Worm (Caenorhabditis elegans) whole organism, L4 larva: Measurements from ENCODE around the gene ins-4.

Experiments
- D1046.2 ChIP-seq: fragments of 200-800 bp; sonication (Bioruptor generic); IDR thresholded peaks from 2 replicates; pipeline ENCODE4 v1.3.6; 2022; ENCODE audit warnings: missing genetic modification characterization, missing compliant biosample characterization
- F10B5.3 ChIP-seq: sonication (generic microtip); optimal IDR thresholded peaks from 2 replicates; lab custom pipeline; 2016; ENCODE audit warnings: mild to moderate bottlenecking, missing genetic modification characterization, missing compliant biosample characterization
- F49E8.2 ChIP-seq: sonication (generic microtip); optimal IDR thresholded peaks from 2 replicates; lab custom pipeline; 2016; ENCODE audit warnings: missing compliant biosample characterization, mild to moderate bottlenecking, missing genetic modification characterization, borderline replicate concordance
- R02D3.7 ChIP-seq: fragments of 150-350 bp; sonication (generic microtip); optimal IDR thresholded peaks from 3 replicates; lab custom pipeline; 2014; ENCODE audit warnings: missing biosample characterization, missing genetic modification characterization
- Y48G9A.11 ChIP-seq: fragments of 200-800 bp; sonication (Bioruptor generic); IDR thresholded peaks from 2 replicates; pipeline ENCODE4 v1.3.6; 2022; ENCODE audit warnings: missing genetic modification reagents, missing genetic modification characterization, missing compliant biosample characterization
- Y75B8A.6 ChIP-seq: fragments of 200-800 bp; sonication (Bioruptor generic); IDR thresholded peaks from 2 replicates; pipeline ENCODE4 v1.3.6; 2022; ENCODE audit warnings: missing genetic modification reagents, missing genetic modification characterization, missing compliant biosample characterization
- aha-1 ChIP-seq: fragments of 150-350 bp; peaks from one replicate; lab custom pipeline; 2014; ENCODE audit warnings: missing biosample characterization, missing genetic modification characterization
- aly-2 ChIP-seq: sonication (generic microtip); optimal IDR thresholded peaks from 2 replicates; lab custom pipeline; 2018; ENCODE audit warnings: missing biosample characterization, missing genetic modification characterization
- ama-1 ChIP-seq: fragments of 150-350 bp; optimal IDR thresholded peaks from 2 replicates; lab custom pipeline; 2014; ENCODE audit warnings: inconsistent platforms, mixed read lengths
- ceh-20 ChIP-seq: fragments of 200-800 bp; sonication (Bioruptor generic); IDR thresholded peaks from 2 replicates; pipeline ENCODE4 v1.3.6; 2022; ENCODE audit warnings: missing genetic modification reagents, missing genetic modification characterization, missing compliant biosample characterization
- ceh-32 ChIP-seq: sonication (generic microtip); optimal IDR thresholded peaks from 2 replicates; lab custom pipeline; 2016; ENCODE audit warnings: mild to moderate bottlenecking, missing genetic modification characterization, missing compliant biosample characterization; ENCODE audit not compliant: poor library complexity
- ceh-44 ChIP-seq: fragments of 200-800 bp; sonication (Bioruptor generic); IDR thresholded peaks from 2 replicates; pipeline ENCODE4 v1.3.6; 2022; ENCODE audit warnings: missing genetic modification reagents, missing genetic modification characterization, missing compliant biosample characterization
- cey-2 ChIP-seq: sonication (generic microtip); optimal IDR thresholded peaks from 3 replicates; lab custom pipeline; 2017; ENCODE audit warnings: missing genetic modification characterization, mild to moderate bottlenecking, missing compliant biosample characterization, antibody characterized with exemption, borderline replicate concordance; ENCODE audit not compliant: insufficient read depth
- ctbp-1 ChIP-seq: fragments of 200-800 bp; sonication (Bioruptor generic); IDR thresholded peaks from 2 replicates; pipeline ENCODE4 v1.3.6; 2022; ENCODE audit warnings: missing genetic modification reagents, missing genetic modification characterization, missing compliant biosample characterization
- daf-12 ChIP-seq: fragments of 150-350 bp; optimal IDR thresholded peaks from 2 replicates; lab custom pipeline; 2014; ENCODE audit warnings: missing biosample characterization, missing genetic modification reagents, missing genetic modification characterization
- daf-16 ChIP-seq, 3 experiments: sonication (generic microtip); optimal IDR thresholded peaks; 2 replicates each; lab custom pipeline; 2016 to 2017; ENCODE audit warnings: missing genetic modification characterization in 3 of 3, missing genetic modification reagents in 3 of 3, mild to moderate bottlenecking in 2 of 3, missing compliant biosample characterization in 2 of 3, missing biosample characterization in 1 of 3, moderate library complexity in 1 of 3
- daf-8 ChIP-seq: fragments of 200-800 bp; sonication (Bioruptor generic); IDR thresholded peaks from 2 replicates; pipeline ENCODE4 v1.3.6; 2022; ENCODE audit warnings: missing genetic modification characterization, missing compliant biosample characterization
- dve-1 ChIP-seq: sonication (generic microtip); optimal IDR thresholded peaks from 2 replicates; lab custom pipeline; 2017; ENCODE audit warnings: antibody characterized with exemption, mild to moderate bottlenecking, missing genetic modification characterization, missing compliant biosample characterization; ENCODE audit not compliant: insufficient read depth
- hlh-30 ChIP-seq: sonication (generic microtip); optimal IDR thresholded peaks from 2 replicates; lab custom pipeline; 2017; ENCODE audit warnings: antibody characterized with exemption, mild to moderate bottlenecking, missing genetic modification characterization, missing compliant biosample characterization; ENCODE audit not compliant: insufficient read depth
- hmg-1.1 ChIP-seq: fragments of 200-800 bp; sonication (Bioruptor generic); IDR thresholded peaks from 2 replicates; pipeline ENCODE4 v1.3.6; 2022; ENCODE audit warnings: missing genetic modification reagents, missing genetic modification characterization, missing compliant biosample characterization
- lin-13 ChIP-seq: fragments of 150-350 bp; optimal IDR thresholded peaks from 2 replicates; lab custom pipeline; 2014; ENCODE audit warnings: missing biosample characterization, missing genetic modification reagents, missing genetic modification characterization
- lin-39 ChIP-seq: fragments of 150-350 bp; optimal IDR thresholded peaks from 2 replicates; lab custom pipeline; 2014; ENCODE audit warnings: missing biosample characterization, missing genetic modification reagents, missing genetic modification characterization
- lsy-2 ChIP-seq, 2 experiments: fragments of 150-350 bp in 1 of 2; sonication (generic microtip) in 1 of 2; optimal IDR thresholded peaks; 2 replicates each; lab custom pipeline; 2014 to 2017; ENCODE audit warnings: missing biosample characterization in 2 of 2, missing genetic modification characterization in 2 of 2
- mdl-1 ChIP-seq, 2 experiments: fragments of 150-350 bp in 1 of 2; sonication (generic microtip) in 1 of 2; optimal IDR thresholded peaks; 2 replicates each; lab custom pipeline; 2014 to 2017; ENCODE audit warnings: missing biosample characterization in 2 of 2, missing genetic modification characterization in 2 of 2
- mes-2 ChIP-seq: sonication (generic microtip); optimal IDR thresholded peaks from 2 replicates; lab custom pipeline; 2016; ENCODE audit warnings: missing genotype, mild to moderate bottlenecking, missing genetic modification characterization, missing compliant biosample characterization; ENCODE audit not compliant: poor library complexity, severe bottlenecking
- mxl-2 ChIP-seq: fragments of 200-800 bp; sonication (Bioruptor generic); conservative IDR thresholded peaks from 2 replicates; pipeline ENCODE4 v1.3.6; 2022; ENCODE audit warnings: missing genetic modification reagents, missing genetic modification characterization, missing compliant biosample characterization
- mxl-3 ChIP-seq: fragments of 200-800 bp; sonication (Bioruptor generic); optimal IDR thresholded peaks from 2 replicates; lab custom pipeline; 2018; ENCODE audit warnings: mild to moderate bottlenecking, missing genetic modification characterization, missing compliant biosample characterization
- nhr-10 ChIP-seq: fragments of 150-350 bp; optimal IDR thresholded peaks from 2 replicates; lab custom pipeline; 2014; ENCODE audit warnings: missing biosample characterization, missing genetic modification characterization
- nhr-25 ChIP-seq: sonication (generic microtip); optimal IDR thresholded peaks from 2 replicates; lab custom pipeline; 2017; ENCODE audit warnings: missing genetic modification characterization, mild to moderate bottlenecking, missing compliant biosample characterization, antibody characterized with exemption, moderate library complexity, borderline replicate concordance; ENCODE audit not compliant: insufficient read depth
- nhr-41 ChIP-seq: fragments of 200-800 bp; sonication (Bioruptor generic); IDR thresholded peaks from 2 replicates; pipeline ENCODE4 v1.3.6; 2022; ENCODE audit warnings: missing genetic modification reagents, missing genetic modification characterization, missing compliant biosample characterization
- nhr-42 ChIP-seq: fragments of 200-800 bp; sonication (Bioruptor generic); IDR thresholded peaks from 2 replicates; pipeline ENCODE4 v1.3.6; 2022; ENCODE audit warnings: missing genetic modification characterization, missing compliant biosample characterization
- pqm-1 ChIP-seq: sonication (generic microtip); optimal IDR thresholded peaks from 2 replicates; lab custom pipeline; 2017; ENCODE audit warnings: missing biosample characterization, missing genetic modification characterization
- rbr-2 ChIP-seq: sonication (generic microtip); optimal IDR thresholded peaks from 2 replicates; lab custom pipeline; 2016; ENCODE audit warnings: missing genotype, missing genetic modification characterization, missing compliant biosample characterization
- sdz-12 ChIP-seq: fragments of 200-800 bp; sonication (Bioruptor generic); optimal IDR thresholded peaks from 2 replicates; lab custom pipeline; 2018; ENCODE audit warnings: mild to moderate bottlenecking, missing genetic modification characterization, missing compliant biosample characterization
- set-16 ChIP-seq: fragments of 200-800 bp; sonication (Bioruptor generic); IDR thresholded peaks from 2 replicates; pipeline ENCODE4 v1.3.6; 2022; ENCODE audit warnings: missing genetic modification reagents, missing genetic modification characterization, missing compliant biosample characterization
- snpc-1.2 ChIP-seq: fragments of 200-800 bp; sonication (Bioruptor generic); IDR thresholded peaks from 2 replicates; pipeline ENCODE4 v1.3.6; 2022; ENCODE audit warnings: missing genetic modification reagents, missing genetic modification characterization, missing compliant biosample characterization
- spr-3 ChIP-seq: fragments of 200-800 bp; sonication (Bioruptor generic); optimal IDR thresholded peaks from 2 replicates; lab custom pipeline; 2018; ENCODE audit warnings: mild to moderate bottlenecking, missing genetic modification characterization, missing compliant biosample characterization
- unc-62 ChIP-seq, 3 experiments: fragments of 150-350 bp in 1 of 3; sonication (generic microtip); optimal IDR thresholded peaks in 2 of 3; peaks in 1 of 3; 1 replicate in 1 of 3; 2 replicates in 2 of 3; lab custom pipeline; 2014 to 2017; ENCODE audit warnings: missing biosample characterization in 3 of 3, missing genetic modification characterization in 3 of 3, missing genetic modification reagents in 3 of 3, missing genotype in 1 of 3
- zag-1 ChIP-seq: fragments of 150-350 bp; optimal IDR thresholded peaks from 2 replicates; lab custom pipeline; 2014; ENCODE audit warnings: missing biosample characterization, missing genetic modification characterization
- zfp-2 ChIP-seq: sonication (generic microtip); optimal IDR thresholded peaks from 2 replicates; lab custom pipeline; 2016; ENCODE audit warnings: mild to moderate bottlenecking, missing genetic modification characterization, missing compliant biosample characterization
- zfp-3 ChIP-seq: fragments of 200-800 bp; sonication (Bioruptor generic); conservative IDR thresholded peaks from 2 replicates; pipeline ENCODE4 v1.3.6; 2022; ENCODE audit warnings: missing genetic modification reagents, missing genetic modification characterization, missing compliant biosample characterization
- zip-11 ChIP-seq: fragments of 200-800 bp; sonication (Bioruptor generic); IDR thresholded peaks from 2 replicates; pipeline ENCODE4 v1.3.6; 2022; ENCODE audit warnings: missing genetic modification characterization, missing compliant biosample characterization

ins-4 gene

ce11 chrII:6031106-6031505, 34.9 kb downstream of the ins-4 start, which contains the start of gene frpr-16:
Gene frpr-16 (minus strand): TSS chrII:6031206.
- TF ChIP-seq rbr-2 (tag; lab: Kevin White, UChicago) (no peak), zfp-2 (tag; lab: Kevin White, UChicago) (no peak), ceh-32 (tag; lab: Kevin White, UChicago) (no peak), hlh-30 (tag; lab: Kevin White, UChicago) (no peak)

- no peak for TF ChIP-seq mes-2
- no peak for TF ChIP-seq Y48G9A.11
- no peak for TF ChIP-seq D1046.2
- no peak for TF ChIP-seq daf-12 (tag; lab: Kevin White, UChicago)
- TF ChIP-seq mxl-2 (GFP tag; lab: Robert Waterston, UW) = no peak
- no peak for TF ChIP-seq set-16 (GFP tag; lab: Robert Waterston, UW)
- TF ChIP-seq F10B5.3 (tag; lab: Kevin White, UChicago) = no peak
- no peak for TF ChIP-seq aly-2 (tag; lab: Kevin White, UChicago)
- TF ChIP-seq sdz-12 (GFP tag; lab: Kevin White, UChicago) = no peak
- TF ChIP-seq lsy-2 (tag; optimal IDR thresholded peaks at IDR 0.05; lab: Kevin White, UChicago) = no peak
- no peak for TF ChIP-seq snpc-1.2 (GFP tag; lab: Robert Waterston, UW)
- TF ChIP-seq hmg-1.1 (GFP tag; lab: Robert Waterston, UW) = no peak
- TF ChIP-seq zfp-3 = no peak
- TF ChIP-seq mdl-1 (tag; optimal IDR thresholded peaks at IDR 0.05; lab: Kevin White, UChicago) = no peak
- TF ChIP-seq dve-1 = no peak
- TF ChIP-seq lin-13 (GFP tag; lab: Kevin White, UChicago) = no peak
- TF ChIP-seq R02D3.7 (tag; lab: Kevin White, UChicago) = no peak
- TF ChIP-seq Y75B8A.6 (GFP tag; lab: Robert Waterston, UW) = no peak
- no peak for TF ChIP-seq zag-1 (tag; lab: Kevin White, UChicago)
- no peak for TF ChIP-seq F49E8.2 (tag; lab: Kevin White, UChicago)
- TF ChIP-seq, all 104 proteins: peak for 0
Observed at ce11 chrII:6043166-6043565, 47.0 kb downstream of the ins-4 start, which contains the start of gene R12C12.10. Gene R12C12.10 (minus strand): TSS chrII:6043266.

DNA sequence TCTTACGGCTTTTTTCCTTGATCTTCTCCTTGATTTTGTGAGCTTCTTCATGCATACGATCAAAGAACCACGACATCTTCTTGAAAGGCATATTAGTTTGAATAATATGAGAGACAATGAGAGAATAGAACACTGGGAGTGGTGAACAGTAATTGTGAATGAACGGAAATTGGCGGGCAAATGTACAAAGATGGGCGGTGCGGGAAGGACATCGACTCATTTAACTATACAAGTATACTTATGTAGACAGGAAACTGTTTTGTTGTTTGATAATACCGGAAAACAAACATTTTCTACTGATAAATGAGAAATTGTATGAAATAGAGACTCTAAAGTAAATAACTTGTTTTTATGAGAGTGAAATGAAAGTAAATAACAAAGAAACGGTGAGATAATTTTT, 48.9 kb downstream of the ins-4 start, which contains the start of gene R12C12.5:
Gene R12C12.5 (minus strand): TSS at position 101 of the 400 bp plus-strand sequence.
- TF ChIP-seq mxl-3 (GFP tag; lab: Kevin White, UChicago) (no peak), zip-11 (GFP tag; lab: Robert Waterston, UW) (no peak), ctbp-1 (no peak), ama-1 (lab: Kevin White, UChicago) (no peak), cey-2 (tag; lab: Kevin White, UChicago) (no peak), spr-3 (no peak)

ce11 chrII:6046023-6046631, 50.0 kb downstream of the ins-4 start:
- TF ChIP-seq lin-39 (tag; lab: Kevin White, UChicago) (no peak), mes-2 (peak; percentile 56), nhr-41 (GFP tag; lab: Robert Waterston, UW) (no peak), Y75B8A.6 (GFP tag; lab: Robert Waterston, UW) (no peak), daf-8 (GFP tag; lab: Robert Waterston, UW) (no peak), pqm-1 (tag; lab: Kevin White, UChicago) (no peak), nhr-10 (tag; lab: Kevin White, UChicago) (no peak), nhr-25 (no peak), unc-62 (GFP tag; optimal IDR thresholded peaks at IDR 0.05 in 1 of 2; lab: Kevin White, UChicago) (peak in 1 of 2 experiments; percentile 62), unc-62 (tag; optimal IDR thresholded peaks at IDR 0.05; lab: Kevin White, UChicago) (no peak), lin-13 (GFP tag; lab: Kevin White, UChicago) (no peak), cey-2 (tag; lab: Kevin White, UChicago) (no peak), aha-1 (peak; percentile 54), nhr-42 (no peak), zag-1 (tag; lab: Kevin White, UChicago) (no peak), F10B5.3 (tag; lab: Kevin White, UChicago) (no peak), ceh-44 (GFP tag; lab: Robert Waterston, UW) (no peak), ceh-20 (no peak), lsy-2 (tag; optimal IDR thresholded peaks at IDR 0.05; lab: Kevin White, UChicago) (peak in 1 of 2 experiments; percentile 31), daf-16 (GFP tag; optimal IDR thresholded peaks at IDR 0.05; lab: Kevin White, UChicago) (no peak), daf-16 (tag; optimal IDR thresholded peaks at IDR 0.05; lab: Kevin White, UChicago) (no peak), hmg-1.1 (GFP tag; lab: Robert Waterston, UW) (peak; percentile 46; the same call in 1 of the 2 replicates)
